Worm (Caenorhabditis elegans): ENCODE results near the gene aman-2.

aman-2 gene

ce11 chrV:11899149-11899548 is 33.9 kb downstream of the aman-2 start, which contains the start of gene sma-1:
Gene sma-1 (plus strand): TSS chrV:11899449.
- no peak for TF ChIP-seq B0310.2 (tag; optimal IDR thresholded peaks at IDR 0.05)
- no peak for TF ChIP-seq ets-7 (tag; optimal IDR thresholded peaks at IDR 0.05)
- TF ChIP-seq flt-1 (GFP tag; IDR thresholded peaks at IDR 0.05) = no peak
- no peak for TF ChIP-seq sea-1 (GFP tag; conservative IDR thresholded peaks at IDR 0.05)
- no peak for TF ChIP-seq hnd-1 (tag; optimal IDR thresholded peaks at IDR 0.05)
- TF ChIP-seq ceh-36 (tag; optimal IDR thresholded peaks at IDR 0.05) = no peak

DNA sequence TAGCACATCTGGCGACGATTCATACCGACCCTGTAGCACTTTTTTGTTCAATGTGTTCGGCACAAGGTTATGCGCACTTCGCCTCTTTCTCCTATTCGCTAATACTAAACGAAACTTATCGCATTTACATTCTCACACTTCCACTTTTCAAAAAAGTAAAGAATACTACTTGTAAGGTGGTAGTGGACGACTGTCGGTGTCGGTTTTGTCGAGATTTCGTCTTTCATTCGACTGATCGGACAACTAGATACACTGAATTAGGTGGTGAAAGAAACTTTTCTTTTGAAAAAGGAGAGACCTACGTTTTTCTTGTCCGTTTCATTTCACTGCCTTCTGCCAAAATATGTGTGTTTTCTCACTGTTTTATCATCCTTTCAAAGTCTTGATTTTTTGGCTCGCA is 35.4 kb downstream of the aman-2 start:
- TF ChIP-seq tra-4 (tag; optimal IDR thresholded peaks at IDR 0.05) (no peak), aly-1 (tag; optimal IDR thresholded peaks at IDR 0.05) (no peak), scrt-1 (GFP tag; IDR thresholded peaks at IDR 0.05) (no peak), hmbx-1 (tag; optimal IDR thresholded peaks at IDR 0.05) (no peak), ama-1 (optimal IDR thresholded peaks at IDR 0.05) (no peak), hnd-1 (tag; optimal IDR thresholded peaks at IDR 0.05) (no peak), ets-7 (tag; optimal IDR thresholded peaks at IDR 0.05) (no peak), pes-1 (GFP tag; IDR thresholded peaks at IDR 0.05) (no peak), ceh-13 (GFP tag; optimal IDR thresholded peaks at IDR 0.05) (no peak), B0310.2 (tag; optimal IDR thresholded peaks at IDR 0.05) (no peak), sea-1 (GFP tag; conservative IDR thresholded peaks at IDR 0.05) (no peak)

DNA sequence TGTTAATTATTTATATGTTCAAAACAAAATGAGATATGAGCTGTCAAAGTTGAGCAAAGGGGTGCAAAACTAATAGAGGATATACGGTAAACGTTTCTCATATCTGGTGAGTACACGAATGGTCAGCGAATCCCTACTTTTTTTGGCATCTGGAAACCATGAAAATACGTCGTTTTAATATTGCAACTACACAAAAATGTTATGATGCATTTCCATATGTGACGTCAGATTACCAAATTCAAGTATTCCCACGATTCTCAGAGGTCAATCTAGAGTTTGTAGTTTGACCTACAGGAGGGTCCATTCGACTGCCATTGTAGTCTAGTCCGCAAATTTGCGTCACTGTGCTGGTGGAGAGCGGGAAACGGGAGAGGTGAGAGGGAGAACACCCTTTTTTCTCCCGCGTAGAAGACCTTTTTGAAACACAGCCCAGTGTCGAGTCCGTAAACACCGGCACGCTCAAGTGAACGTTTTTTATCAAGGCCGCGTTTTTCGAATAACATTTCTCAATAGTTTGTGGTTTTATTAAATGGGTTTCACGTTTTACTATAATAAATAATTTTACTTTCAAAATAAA is 36.6 kb downstream of the aman-2 start:
- TF ChIP-seq tbx-11 (GFP tag; IDR thresholded peaks at IDR 0.05) = no peak
- TF ChIP-seq hmg-4 (GFP tag; optimal IDR thresholded peaks at IDR 0.05) = peak; percentile 55

ce11 chrV:11893975-11894374 is 39.1 kb downstream of the aman-2 start, which contains the start of gene K12G11.6:
Gene K12G11.6 (plus strand): TSS chrV:11894331.
- TF ChIP-seq hmbx-1 (tag; optimal IDR thresholded peaks at IDR 0.05) = no peak

ce11 chrV:11891143-11891862 is 41.7 kb downstream of the aman-2 start, which contains the start of the genes sodh-2 and srx-76:
Gene sodh-2 (minus strand): TSS chrV:11891243.
Gene srx-76 (plus strand): TSS chrV:11891812.
- TF ChIP-seq hnd-1 (tag; optimal IDR thresholded peaks at IDR 0.05) = no peak
- TF ChIP-seq tra-4 (tag; optimal IDR thresholded peaks at IDR 0.05) = no peak
- TF ChIP-seq flt-1 (GFP tag; IDR thresholded peaks at IDR 0.05) = no peak
- no peak for TF ChIP-seq B0310.2 (tag; optimal IDR thresholded peaks at IDR 0.05)
- TF ChIP-seq sea-1 (GFP tag; conservative IDR thresholded peaks at IDR 0.05) = no peak
- no peak for TF ChIP-seq scrt-1 (GFP tag; IDR thresholded peaks at IDR 0.05)
- no peak for TF ChIP-seq ceh-13 (GFP tag; optimal IDR thresholded peaks at IDR 0.05)
- no peak for TF ChIP-seq ceh-36 (tag; optimal IDR thresholded peaks at IDR 0.05)
- TF ChIP-seq ets-7 (tag; optimal IDR thresholded peaks at IDR 0.05) = no peak
- TF ChIP-seq hmg-4 (GFP tag; optimal IDR thresholded peaks at IDR 0.05) = no peak
- no peak for TF ChIP-seq F13C5.2 (tag; optimal IDR thresholded peaks at IDR 0.05)
- no peak for TF ChIP-seq tbx-11 (GFP tag; IDR thresholded peaks at IDR 0.05)
- no peak for TF ChIP-seq pes-1 (GFP tag; IDR thresholded peaks at IDR 0.05)
- TF ChIP-seq tbx-37 (GFP tag; conservative IDR thresholded peaks at IDR 0.05) = no peak
- no peak for TF ChIP-seq ama-1 (optimal IDR thresholded peaks at IDR 0.05)
- TF ChIP-seq aly-1 (tag; optimal IDR thresholded peaks at IDR 0.05) = no peak
- no peak for TF ChIP-seq hmbx-1 (tag; optimal IDR thresholded peaks at IDR 0.05)

DNA sequence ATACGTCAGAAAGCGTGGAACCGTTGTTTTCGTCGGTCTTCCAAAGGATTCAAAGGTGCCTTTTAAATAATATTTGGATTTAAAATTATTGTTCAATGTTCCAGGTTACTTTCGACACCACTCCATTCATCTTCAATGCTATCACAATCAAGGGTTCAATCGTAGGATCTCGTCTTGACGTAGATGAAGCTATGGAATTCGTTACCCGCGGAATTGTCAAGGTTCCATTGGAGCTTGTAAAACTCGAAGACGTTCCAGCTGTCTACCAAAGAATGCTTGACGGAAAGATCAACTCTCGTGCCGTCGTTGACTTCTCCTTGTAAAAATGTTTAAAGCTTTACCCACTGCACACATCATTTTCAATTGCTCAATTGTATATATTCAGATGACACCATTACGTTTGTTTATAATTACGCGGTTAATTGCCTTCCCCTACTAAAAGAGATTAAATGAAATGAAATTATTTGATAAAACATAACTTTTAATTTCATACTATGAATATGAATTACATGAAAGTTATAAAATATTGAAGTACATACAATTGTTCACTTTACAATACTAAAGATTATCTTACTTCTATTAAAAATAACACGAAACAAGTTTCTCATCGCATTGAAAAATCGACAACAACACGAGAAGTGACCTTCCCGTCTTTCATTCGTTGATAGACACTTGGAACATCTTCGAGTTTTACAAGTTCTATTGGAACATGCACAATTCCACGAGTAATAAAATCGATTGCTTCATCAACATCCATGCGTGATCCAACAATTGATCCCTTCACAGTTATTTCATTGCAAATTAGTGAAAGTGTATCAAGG is 43.7 kb downstream of the aman-2 start:
- TF ChIP-seq sea-1 (GFP tag; conservative IDR thresholded peaks at IDR 0.05) = no peak
- TF ChIP-seq tbx-37 (GFP tag; conservative IDR thresholded peaks at IDR 0.05) = no peak
- no peak for TF ChIP-seq tbx-11 (GFP tag; IDR thresholded peaks at IDR 0.05)
- TF ChIP-seq ets-7 (tag; optimal IDR thresholded peaks at IDR 0.05) = no peak

- TF ChIP-seq ama-1 (optimal IDR thresholded peaks at IDR 0.05) (no peak), hmbx-1 (tag; optimal IDR thresholded peaks at IDR 0.05) (no peak), tra-4 (tag; optimal IDR thresholded peaks at IDR 0.05) (no peak), tbx-37 (GFP tag; conservative IDR thresholded peaks at IDR 0.05) (no peak), scrt-1 (GFP tag; IDR thresholded peaks at IDR 0.05) (no peak), tbx-11 (GFP tag; IDR thresholded peaks at IDR 0.05) (no peak), ets-7 (tag; optimal IDR thresholded peaks at IDR 0.05) (no peak), aly-1 (tag; optimal IDR thresholded peaks at IDR 0.05) (no peak), hmg-4 (GFP tag; optimal IDR thresholded peaks at IDR 0.05) (no peak), B0310.2 (tag; optimal IDR thresholded peaks at IDR 0.05) (no peak), hnd-1 (tag; optimal IDR thresholded peaks at IDR 0.05) (no peak), F13C5.2 (tag; optimal IDR thresholded peaks at IDR 0.05) (no peak), sea-1 (GFP tag; conservative IDR thresholded peaks at IDR 0.05) (no peak), flt-1 (GFP tag; IDR thresholded peaks at IDR 0.05) (no peak), pes-1 (GFP tag; IDR thresholded peaks at IDR 0.05) (no peak), ceh-13 (GFP tag; optimal IDR thresholded peaks at IDR 0.05) (no peak), ceh-36 (tag; optimal IDR thresholded peaks at IDR 0.05) (no peak)
Measured at ce11 chrV:11888656-11889055, 44.4 kb downstream of the aman-2 start.

Measured in whole organism, early embryonic.